Fruit fly (Drosophila melanogaster) S2 (cell line): ENCODE measurements around the gene CG4456.

Experiments used
- CG8478 ChIP-seq: fragments of >200 bp; optimal IDR thresholded peaks from 2 replicates; lab custom pipeline; 2018
- CTCF ChIP-seq, 2 experiments: fragments of >200 bp; optimal IDR thresholded peaks; 2 replicates each; lab custom pipeline; 2018

DNA sequence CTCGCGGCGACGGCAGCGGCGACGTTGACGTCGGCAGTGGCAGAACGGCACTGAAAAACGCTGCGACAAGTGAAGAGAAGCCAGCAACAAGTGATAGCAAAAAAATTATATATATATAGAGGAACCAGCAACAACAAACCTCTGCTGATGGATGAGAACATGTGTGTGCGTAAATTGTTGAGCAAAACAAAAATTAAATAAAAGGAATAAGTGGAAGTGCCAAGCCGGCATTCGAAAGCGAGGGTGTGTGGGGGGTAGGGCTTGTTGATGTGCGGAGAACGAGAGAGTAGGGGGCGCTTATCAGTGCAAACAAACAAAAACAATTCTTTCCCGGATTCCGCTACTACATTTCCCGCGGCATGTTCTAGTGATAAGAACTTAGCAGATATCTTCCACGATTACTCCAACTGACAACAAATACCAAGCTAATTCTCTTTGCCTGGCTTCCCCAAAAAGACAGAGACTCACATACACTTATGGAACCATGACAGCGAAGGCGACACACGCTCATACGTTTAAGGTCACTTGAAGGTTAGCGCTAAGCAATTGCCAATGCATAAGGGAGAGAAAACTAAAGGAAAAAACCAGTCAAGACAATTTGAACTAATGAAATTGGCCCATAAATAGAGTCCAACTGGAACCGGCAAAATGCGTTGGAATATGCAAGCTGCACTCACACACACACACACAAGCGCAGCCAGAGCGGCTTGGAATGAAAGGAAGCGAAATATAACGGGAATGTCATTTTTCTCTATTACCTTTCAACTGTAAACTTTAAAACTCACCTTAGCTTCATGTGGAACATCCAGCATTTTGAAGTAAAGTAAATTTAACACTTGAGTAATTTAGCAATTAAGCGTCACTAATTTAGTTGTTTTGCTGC lies 14.5 kb upstream of the CG4456 start:
- no peak for TF ChIP-seq CTCF (optimal IDR thresholded peaks at IDR 0.05; lab: Kevin White, UChicago)
- TF ChIP-seq CG8478 (lab: Kevin White, UChicago): no peak
